Worm (Caenorhabditis elegans) whole organism, L4/young adult: ENCODE measurements around the gene nstp-3.
"Not testable (repeated sequence)": the region's sequence is repeated elsewhere in the genome, so short reads cannot be mapped to it uniquely, and the experiment has no call there.

Source experiments
- W03F9.2 ChIP-seq: fragments of 150-350 bp; optimal IDR thresholded peaks from 2 replicates; lab custom pipeline; 2014; ENCODE audit warnings: missing biosample characterization, missing genetic modification characterization
- dao-5 ChIP-seq: sonication (generic microtip); optimal IDR thresholded peaks from 2 replicates; lab custom pipeline; 2016; ENCODE audit warnings: missing genotype, missing genetic modification characterization, moderate library complexity, missing compliant biosample characterization
- him-1 ChIP-seq: sonication (generic microtip); optimal IDR thresholded peaks from 2 replicates; lab custom pipeline; 2016; ENCODE audit warnings: missing genotype, missing genetic modification reagents, missing genetic modification characterization, missing compliant biosample characterization

Gene nstp-3

DNA sequence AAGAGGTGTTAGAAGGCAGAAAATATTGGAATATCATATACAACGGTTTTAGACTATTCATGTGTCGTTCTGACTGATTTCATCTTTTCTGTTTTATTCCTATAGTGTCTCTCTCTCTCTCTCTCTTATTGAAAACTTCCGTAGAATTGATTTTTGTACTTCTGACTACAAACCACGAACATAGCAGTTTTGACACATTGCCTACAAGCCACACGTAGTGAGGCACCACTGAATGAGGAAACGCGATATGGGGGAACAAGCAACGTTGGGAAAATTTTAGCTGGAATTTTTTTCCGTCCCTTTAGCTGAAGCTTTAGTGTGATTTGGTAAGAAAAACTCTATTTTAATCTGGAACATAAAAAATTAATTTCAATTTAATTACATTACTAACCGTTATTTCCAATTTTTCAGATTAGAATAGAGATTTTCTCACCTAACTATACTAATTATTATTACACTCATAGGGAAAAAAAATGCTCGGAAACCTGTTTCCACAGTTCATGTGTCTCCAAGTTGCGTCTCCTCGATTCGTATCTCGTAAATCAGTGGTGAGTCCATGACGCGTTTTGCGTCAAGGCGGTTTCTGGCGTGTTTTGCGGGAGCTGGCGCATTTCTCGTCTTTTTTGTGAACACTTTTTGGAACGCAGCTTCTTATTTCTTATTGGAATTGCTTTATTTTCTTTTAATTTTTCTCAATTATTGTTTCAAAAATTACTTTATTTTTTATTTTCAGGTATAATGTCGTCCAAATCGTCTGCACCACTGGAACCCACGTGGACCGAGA, 7.3 kb downstream of the nstp-3 start, which contains the start of the genes nhr-142 and F44E7.9:
Gene nhr-142 (minus strand): TSS at position 57 of the 784 bp plus-strand sequence.
Gene F44E7.9 (plus strand): TSS at position 734 of the 784 bp plus-strand sequence.
- peak; percentile 69 for TF ChIP-seq him-1 (tag; lab: Kevin White, UChicago)
- TF ChIP-seq dao-5 = no peak
- peak; percentile 90 for TF ChIP-seq W03F9.2 (tag; lab: Kevin White, UChicago)

- TF ChIP-seq him-1 (tag; lab: Kevin White, UChicago) (no peak), dao-5 (no peak)
Observed at ce11 chrV:5788650-5789049, 9.4 kb downstream of the nstp-3 start.

DNA sequence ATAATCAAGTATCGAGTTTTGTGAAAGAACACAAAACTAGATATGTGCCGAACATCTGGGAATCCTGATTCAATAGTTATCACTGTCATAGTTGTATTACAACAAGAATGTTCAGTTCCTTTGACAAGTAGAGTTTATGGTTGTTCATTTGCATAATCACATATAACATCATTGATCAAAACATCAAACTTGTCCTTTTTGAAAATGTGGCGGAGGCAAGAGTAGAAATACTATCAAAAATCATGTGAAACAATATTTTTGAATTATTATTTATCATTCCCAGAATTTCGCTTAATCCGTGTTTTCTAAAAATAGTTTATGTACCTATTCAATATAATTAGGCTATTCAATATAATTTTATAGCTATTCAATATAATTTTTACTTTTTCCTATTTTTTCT, 12.7 kb downstream of the nstp-3 start, which contains the start of gene F44E7.7:
Gene F44E7.7 (minus strand): TSS at position 101 of the 400 bp plus-strand sequence.
- no peak for TF ChIP-seq dao-5
- no peak for TF ChIP-seq W03F9.2 (tag; lab: Kevin White, UChicago)
- no peak for TF ChIP-seq him-1 (tag; lab: Kevin White, UChicago)

- TF ChIP-seq dao-5 (no peak), him-1 (tag; lab: Kevin White, UChicago) (no peak), W03F9.2 (tag; lab: Kevin White, UChicago) (no peak)
Observed at ce11 chrV:5782687-5783086, 15.3 kb downstream of the nstp-3 start, which contains the start of gene fbxa-183. Gene fbxa-183 (minus strand): TSS chrV:5782787.

- peak; percentile 50 for TF ChIP-seq W03F9.2 (tag; lab: Kevin White, UChicago)
- no peak for TF ChIP-seq him-1 (tag; lab: Kevin White, UChicago)
Observed at ce11 chrV:5780713-5781360, 17.2 kb downstream of the nstp-3 start, which contains the start of gene F44E7.5. Gene F44E7.5 (minus strand): TSS chrV:5780922.

DNA sequence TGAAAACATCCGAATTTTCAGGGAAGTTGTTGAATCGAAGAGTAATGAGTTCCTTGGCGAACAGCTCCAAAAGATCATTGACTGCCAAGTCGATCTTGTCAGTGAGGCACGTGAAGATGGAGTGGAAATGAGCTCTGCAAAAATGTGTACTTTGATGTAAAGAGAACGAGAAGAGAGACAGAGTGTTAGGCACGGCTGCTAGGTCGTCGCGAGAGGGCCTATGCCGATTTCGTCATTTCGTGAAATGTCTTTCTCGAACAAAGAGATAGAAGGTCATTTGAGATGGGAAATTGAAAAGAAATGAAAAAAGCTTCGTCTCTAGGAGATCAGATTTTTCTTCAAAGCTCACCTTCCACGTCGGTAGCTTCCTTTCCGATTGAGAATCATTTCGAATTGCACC, 18.0 kb downstream of the nstp-3 start:
- no peak for TF ChIP-seq him-1 (tag; lab: Kevin White, UChicago)
- TF ChIP-seq dao-5 = no peak
- TF ChIP-seq W03F9.2 (tag; lab: Kevin White, UChicago) = no peak

DNA sequence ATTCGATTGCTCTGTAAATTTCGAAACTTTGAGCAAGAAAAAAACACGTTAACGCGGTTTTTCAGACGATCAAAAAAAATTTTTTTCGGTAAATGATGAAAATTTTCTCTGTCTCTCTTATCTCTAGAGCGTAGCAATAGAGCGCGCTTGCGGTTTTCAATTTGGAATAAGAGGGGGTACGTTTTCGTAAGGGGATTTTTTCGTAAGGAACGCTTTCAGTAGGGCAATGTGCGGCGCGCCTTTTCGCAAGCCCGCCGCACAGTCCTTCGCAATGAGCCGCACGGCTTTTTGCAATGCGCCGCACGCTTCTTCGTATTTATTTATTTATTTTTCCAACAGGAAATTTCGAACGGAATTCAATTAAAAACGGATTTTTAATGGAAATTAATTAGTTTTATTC, 21.1 kb downstream of the nstp-3 start, which contains the start of gene F44E7.4:
Gene F44E7.4 (minus strand): TSS at position 13 of the 400 bp plus-strand sequence.
- TF ChIP-seq W03F9.2 (tag; lab: Kevin White, UChicago); him-1 (tag; lab: Kevin White, UChicago); dao-5: not testable (repeated sequence)

- TF ChIP-seq him-1 (tag; lab: Kevin White, UChicago) = no peak
Observed at ce11 chrV:5774137-5774536, 23.9 kb downstream of the nstp-3 start.

DNA sequence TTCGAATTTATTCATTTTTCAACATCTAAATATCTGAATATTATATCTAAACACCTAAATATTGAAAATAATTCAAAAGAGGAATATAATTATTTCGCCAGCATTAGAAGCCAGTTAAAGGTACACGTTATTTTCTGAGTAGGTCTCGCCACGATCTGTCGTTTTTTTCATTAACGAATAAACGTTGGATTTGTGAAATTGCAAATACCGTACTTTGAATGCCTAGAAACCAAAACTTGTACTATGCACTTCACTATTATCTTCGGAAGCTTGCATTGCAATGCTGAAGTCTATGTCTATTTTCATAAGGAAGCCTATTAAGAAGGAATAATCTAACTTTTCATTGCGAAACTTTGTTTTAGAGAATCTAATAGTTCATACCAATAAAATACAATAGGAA, 25.5 kb downstream of the nstp-3 start:
- TF ChIP-seq dao-5 (no peak), W03F9.2 (tag; lab: Kevin White, UChicago) (no peak), him-1 (tag; lab: Kevin White, UChicago) (no peak)

DNA sequence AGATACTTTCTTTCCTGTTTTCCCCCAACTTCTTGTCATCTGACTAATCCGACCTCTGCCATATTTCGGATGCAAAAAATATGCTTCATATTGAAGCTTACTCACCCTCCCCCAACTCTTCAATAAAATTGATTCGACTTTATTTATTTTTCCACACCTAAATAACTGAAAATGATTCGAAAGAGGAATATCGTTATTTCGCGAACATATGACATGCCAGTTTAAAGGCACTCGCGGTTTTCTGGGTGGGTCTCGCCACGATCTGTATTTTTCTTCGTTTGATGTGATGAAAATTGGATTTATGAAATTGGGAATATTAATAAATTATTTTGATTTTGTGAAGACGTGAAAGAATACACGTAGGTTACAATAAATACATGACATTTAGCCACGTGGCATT, 26.4 kb downstream of the nstp-3 start, which contains the start of gene F44E7.3:
Gene F44E7.3 (plus strand): TSS at position 319 of the 400 bp plus-strand sequence.
- TF ChIP-seq dao-5 (no peak), W03F9.2 (tag; lab: Kevin White, UChicago) (no peak), him-1 (tag; lab: Kevin White, UChicago) (no peak)

- TF ChIP-seq dao-5 (no peak), W03F9.2 (tag; lab: Kevin White, UChicago) (no peak), him-1 (tag; lab: Kevin White, UChicago) (no peak)
Observed at ce11 chrV:5769999-5770398, 28.0 kb downstream of the nstp-3 start.

DNA sequence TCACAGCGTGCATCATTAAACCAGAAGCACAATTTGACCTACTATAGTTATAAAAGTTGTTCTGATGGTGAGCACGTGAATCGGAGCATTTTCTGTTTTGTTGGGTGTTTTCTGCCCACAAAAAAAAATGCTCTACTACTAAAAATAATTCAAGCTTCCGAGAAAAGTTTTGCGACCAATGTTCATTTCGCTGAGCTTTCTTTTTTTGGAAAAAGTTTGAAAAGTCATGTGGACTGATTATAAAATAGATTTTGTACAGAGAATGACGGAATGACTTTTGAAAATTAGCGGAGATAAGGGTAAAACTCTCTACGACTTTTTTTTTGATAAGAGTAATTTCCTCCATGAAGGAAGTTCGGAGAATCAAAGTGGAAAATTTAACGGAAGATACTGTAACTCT, 28.5 kb downstream of the nstp-3 start:
- TF ChIP-seq dao-5 (no peak), W03F9.2 (tag; lab: Kevin White, UChicago) (no peak), him-1 (tag; lab: Kevin White, UChicago) (no peak)

ce11 chrV:5768292-5768695, 29.7 kb downstream of the nstp-3 start:
- TF ChIP-seq W03F9.2 (tag; lab: Kevin White, UChicago) (no peak), dao-5 (no peak)

- no peak for TF ChIP-seq him-1 (tag; lab: Kevin White, UChicago)
- TF ChIP-seq dao-5 = no peak
- no peak for TF ChIP-seq W03F9.2 (tag; lab: Kevin White, UChicago)
Observed at ce11 chrV:5765081-5765480, 33.0 kb downstream of the nstp-3 start, which contains the start of gene pgph-2. Gene pgph-2 (plus strand): TSS chrV:5765127.
